Fruit fly (Drosophila melanogaster): ENCODE measurements around the gene CG11037.

dm6 chr3L:20921859-20922258, 39.3 kb downstream of the CG11037 start:
- TF ChIP-seq CG6254 (GFP tag; optimal IDR thresholded peaks at IDR 0.05) (no peak), so (GFP tag; IDR thresholded peaks at IDR 0.05) (no peak), CG7839 (tag; optimal IDR thresholded peaks at IDR 0.05) (peak; percentile 38), CG1233 (GFP tag; optimal IDR thresholded peaks at IDR 0.05) (no peak), Oli (tag; optimal IDR thresholded peaks at IDR 0.05) (peak; percentile 38), CG8359 (GFP tag; optimal IDR thresholded peaks at IDR 0.05; ENCODE audit: borderline replicate concordance) (no peak), ato (GFP tag; IDR thresholded peaks at IDR 0.05; ENCODE audit: partially characterized antibody) (no peak), en (GFP tag; optimal IDR thresholded peaks at IDR 0.05) (no peak), Dad (GFP tag; optimal IDR thresholded peaks at IDR 0.05) (no peak)
